Worm (Caenorhabditis elegans): ENCODE measurements around the gene hpk-1.

Gene hpk-1

ce11 chrX:4246867-4247591, 29.9 kb upstream of the hpk-1 start, which contains the start of gene F48D6.4:
F48D6.4 (minus strand) TSS chrX:4247212.
- TF ChIP-seq ama-1 (optimal IDR thresholded peaks at IDR 0.05) (peak; percentile 85), T26A8.4 (GFP tag; IDR thresholded peaks at IDR 0.05) (no peak), arid-1 (GFP tag; conservative IDR thresholded peaks at IDR 0.05) (no peak), hlh-11 (tag; optimal IDR thresholded peaks at IDR 0.05) (peak; percentile 53), set-16 (GFP tag; IDR thresholded peaks at IDR 0.05) (0 out of 2 replicates have a peak, but pooled peaks have one; percentile 16), daf-16 (GFP tag; optimal IDR thresholded peaks at IDR 0.05) (no peak), daf-16 (tag; optimal IDR thresholded peaks at IDR 0.05) (peak; percentile 61), daf-8 (GFP tag; IDR thresholded peaks at IDR 0.05) (no peak), hif-1 (tag; optimal IDR thresholded peaks at IDR 0.05) (peak in 1 of 2 experiments; percentile 34), zag-1 (tag; optimal IDR thresholded peaks at IDR 0.05) (no peak), unc-62 (GFP tag; optimal IDR thresholded peaks at IDR 0.05 in 1 of 2) (peak in 1 of 2 experiments; percentile 42), unc-62 (tag; optimal IDR thresholded peaks at IDR 0.05) (no peak), tra-1 (GFP tag; IDR thresholded peaks at IDR 0.05) (0 out of 2 replicates have a peak, but pooled peaks have one; percentile 20), gei-8 (GFP tag; optimal IDR thresholded peaks at IDR 0.05) (no peak), php-3 (GFP tag; IDR thresholded peaks at IDR 0.05) (peak; percentile 50; the same call in 1 of the 2 replicates), ZK337.2 (GFP tag; IDR thresholded peaks at IDR 0.05) (no peak), mes-2 (tag; optimal IDR thresholded peaks at IDR 0.05; ENCODE audit: poor library complexity, severe bottlenecking) (peak; percentile 4), dve-1 (tag; optimal IDR thresholded peaks at IDR 0.05; ENCODE audit: insufficient read depth) (peak; percentile 56), skn-1 (tag; optimal IDR thresholded peaks at IDR 0.05) (no peak)

- TF ChIP-seq lim-7 (GFP tag; IDR thresholded peaks at IDR 0.05), result 0 out of 2 replicates have a peak, but pooled peaks have one; percentile 54
- TF ChIP-seq pqm-1 (tag; optimal IDR thresholded peaks at IDR 0.05), result peak; percentile 19
- TF ChIP-seq nhr-10 (tag; optimal IDR thresholded peaks at IDR 0.05), result peak; percentile 40
- TF ChIP-seq ztf-11 (tag; optimal IDR thresholded peaks at IDR 0.05), result no peak
- 0 out of 2 replicates have a peak, but pooled peaks have one; percentile 7 for TF ChIP-seq hmg-1.1 (GFP tag; IDR thresholded peaks at IDR 0.05)
- TF ChIP-seq jun-1 (tag; optimal IDR thresholded peaks at IDR 0.05), result no peak
- TF ChIP-seq nhr-102 (tag; optimal IDR thresholded peaks at IDR 0.05), result peak; percentile 38
- 0 out of 2 replicates have a peak, but pooled peaks have one; percentile 2 for TF ChIP-seq mxl-2 (GFP tag; conservative IDR thresholded peaks at IDR 0.05)
- TF ChIP-seq zip-2 (tag; optimal IDR thresholded peaks at IDR 0.05), result peak; percentile 23
- peak; percentile 38; the same call in 1 of the 2 replicates for TF ChIP-seq nhr-41 (GFP tag; IDR thresholded peaks at IDR 0.05)
- TF ChIP-seq nhr-77 (tag; optimal IDR thresholded peaks at IDR 0.05), result peak; percentile 37
- TF ChIP-seq ama-1 (optimal IDR thresholded peaks at IDR 0.05), result peak; percentile 91
- TF ChIP-seq nhr-42 (GFP tag; IDR thresholded peaks at IDR 0.05), result peak; percentile 14; the same call in 1 of the 2 replicates
- peak; percentile 72 for TF ChIP-seq zfp-3 (GFP tag; conservative IDR thresholded peaks at IDR 0.05)
- TF ChIP-seq ceh-20 (GFP tag; IDR thresholded peaks at IDR 0.05), result 0 out of 2 replicates have a peak, but pooled peaks have one; percentile 35
- TF ChIP-seq spr-1 (tag; optimal IDR thresholded peaks at IDR 0.05), result peak; percentile 2
- peak; percentile 18 for TF ChIP-seq nhr-28 (tag; optimal IDR thresholded peaks at IDR 0.05)
- TF ChIP-seq T20F7.1 (GFP tag; optimal IDR thresholded peaks at IDR 0.05), result peak; percentile 52
- peak; percentile 26; the same call in 1 of the 2 replicates for TF ChIP-seq dmd-6 (GFP tag; IDR thresholded peaks at IDR 0.05)
- TF ChIP-seq mdl-1 (tag; optimal IDR thresholded peaks at IDR 0.05), result peak in 1 of 2 experiments; percentile 73
- TF ChIP-seq dve-1 (tag; optimal IDR thresholded peaks at IDR 0.05; ENCODE audit: insufficient read depth), result peak; percentile 65
- no peak for TF ChIP-seq nhr-11 (tag; optimal IDR thresholded peaks at IDR 0.05)
- TF ChIP-seq hlh-30 (tag; optimal IDR thresholded peaks at IDR 0.05; ENCODE audit: insufficient read depth), result peak; percentile 44
- TF ChIP-seq php-3 (GFP tag; IDR thresholded peaks at IDR 0.05), result peak; percentile 57; the same call in 1 of the 2 replicates
- peak; percentile 45 for TF ChIP-seq hlh-11 (tag; optimal IDR thresholded peaks at IDR 0.05)
- TF ChIP-seq mep-1 (tag; optimal IDR thresholded peaks at IDR 0.05), result peak; percentile 48
- TF ChIP-seq aha-1 (tag), result no peak
- no peak for TF ChIP-seq dpl-1 (GFP tag; optimal IDR thresholded peaks at IDR 0.05)
- TF ChIP-seq daf-16 (GFP tag; optimal IDR thresholded peaks at IDR 0.05), result peak; percentile 8 to 58
- peak; percentile 70 for TF ChIP-seq daf-16 (tag; optimal IDR thresholded peaks at IDR 0.05)
- TF ChIP-seq arid-1 (GFP tag; conservative IDR thresholded peaks at IDR 0.05), result no peak
- TF ChIP-seq unc-62 (GFP tag; optimal IDR thresholded peaks at IDR 0.05 in 1 of 2), result peak in 1 of 2 experiments; percentile 91
- no peak for TF ChIP-seq unc-62 (tag; optimal IDR thresholded peaks at IDR 0.05)
- peak; percentile 62; the same call in 1 of the 2 replicates for TF ChIP-seq T26A8.4 (GFP tag; IDR thresholded peaks at IDR 0.05)
- TF ChIP-seq mxl-3 (GFP tag; optimal IDR thresholded peaks at IDR 0.05), result peak; percentile 70
- TF ChIP-seq mes-2 (tag; optimal IDR thresholded peaks at IDR 0.05; ENCODE audit: poor library complexity, severe bottlenecking), result peak; percentile 52
- TF ChIP-seq Y5F2A.4 (GFP tag; optimal IDR thresholded peaks at IDR 0.05), result no peak
Measured at ce11 chrX:4246237-4246697, 29.2 kb upstream of the hpk-1 start.
